Fruit fly (Drosophila melanogaster): ENCODE data around the gene CG3808.

The CG3808 gene

DNA sequence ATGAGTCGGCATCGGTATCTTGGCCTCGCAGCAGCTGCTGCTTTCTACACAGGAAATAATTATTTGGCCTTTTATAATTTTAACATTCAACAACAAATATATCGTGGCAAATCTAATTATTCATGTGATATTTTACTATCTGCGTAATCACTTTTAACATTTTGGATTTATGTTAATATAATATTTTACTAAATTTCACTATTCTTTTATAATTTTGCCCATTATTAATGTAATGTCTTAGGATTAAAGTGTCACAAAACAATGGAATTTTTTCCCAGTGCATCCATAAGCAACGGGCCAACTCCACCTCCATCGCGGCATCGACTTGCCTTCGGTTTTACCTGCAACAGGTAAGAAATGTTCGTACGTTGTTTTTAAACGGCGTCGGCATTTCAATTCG, 42.1 kb upstream of the CG3808 start (continued):
- TF ChIP-seq CG13123 (GFP tag; optimal IDR thresholded peaks at IDR 0.05) (peak; percentile 54), YL-1 (GFP tag; optimal IDR thresholded peaks at IDR 0.05) (peak; percentile 27), sqz (GFP tag; optimal IDR thresholded peaks at IDR 0.05) (peak; percentile 86), CG18764 (GFP tag; optimal IDR thresholded peaks at IDR 0.05) (peak; percentile 61), CG17912 (GFP tag; optimal IDR thresholded peaks at IDR 0.05) (no peak), CG15696 (tag; optimal IDR thresholded peaks at IDR 0.05) (peak; percentile 97), kah (GFP tag; optimal IDR thresholded peaks at IDR 0.05) (peak; percentile 58), oc (tag; optimal IDR thresholded peaks at IDR 0.05) (peak; percentile 73), usp (GFP tag; optimal IDR thresholded peaks at IDR 0.05) (no peak), CG12236 (GFP tag; optimal IDR thresholded peaks at IDR 0.05) (no peak), Side (GFP tag; optimal IDR thresholded peaks at IDR 0.05) (no peak), CG2889 (GFP tag; IDR thresholded peaks at IDR 0.05) (peak; percentile 50; the same call in 1 of the 3 replicates), Atf6 (GFP tag; IDR thresholded peaks at IDR 0.05) (no peak; the same call in 1 of the 2 replicates), CG6254 (GFP tag; optimal IDR thresholded peaks at IDR 0.05) (peak; percentile 85), schlank (tag; optimal IDR thresholded peaks at IDR 0.05) (no peak), sug (tag; optimal IDR thresholded peaks at IDR 0.05) (peak; percentile 35), CG15011 (GFP tag; optimal IDR thresholded peaks at IDR 0.05) (peak; percentile 55), CG14860 (GFP tag; IDR thresholded peaks at IDR 0.05; ENCODE audit: partially characterized antibody) (no peak), caup (GFP tag; optimal IDR thresholded peaks at IDR 0.05; ENCODE audit: severe bottlenecking) (peak; percentile 60), cwo (GFP tag; optimal IDR thresholded peaks at IDR 0.05) (peak; percentile 60), Hmx (GFP tag; optimal IDR thresholded peaks at IDR 0.05) (no peak), dysf (GFP tag; IDR thresholded peaks at IDR 0.05) (peak; percentile 79), ftz-f1 (GFP tag; optimal IDR thresholded peaks at IDR 0.05) (no peak), chinmo (GFP tag; IDR thresholded peaks at IDR 0.05; ENCODE audit: partially characterized antibody) (no peak), CG43689 (GFP tag; IDR thresholded peaks at IDR 0.05) (no peak), Camta (GFP tag; optimal IDR thresholded peaks at IDR 0.05) (peak; percentile 45), CG17359 (tag; optimal IDR thresholded peaks at IDR 0.05) (peak; percentile 91), Asciz (GFP tag; optimal IDR thresholded peaks at IDR 0.05) (peak; percentile 83), Vsx1 (GFP tag; optimal IDR thresholded peaks at IDR 0.05) (peak; percentile 61), Trl (optimal IDR thresholded peaks at IDR 0.05) (no peak), Trl (GFP tag; optimal IDR thresholded peaks at IDR 0.05) (peak; percentile 9), CG10274 (GFP tag; optimal IDR thresholded peaks at IDR 0.05) (peak; percentile 36), CG11696 (GFP tag; IDR thresholded peaks at IDR 0.05) (no peak), pros (GFP tag; optimal IDR thresholded peaks at IDR 0.05) (peak; percentile 4), prd (optimal IDR thresholded peaks at IDR 0.05) (no peak), prd (GFP tag; IDR thresholded peaks at IDR 0.05) (peak; percentile 91), danr (GFP tag; IDR thresholded peaks at IDR 0.05) (peak; percentile 40; the same call in 1 of the 2 replicates), D (optimal IDR thresholded peaks at IDR 0.05) (no peak), D (GFP tag; optimal IDR thresholded peaks at IDR 0.05) (peak; percentile 91), CG16863 (GFP tag; optimal IDR thresholded peaks at IDR 0.05) (no peak), CG6791 (GFP tag; IDR thresholded peaks at IDR 0.05; ENCODE audit: partially characterized antibody) (no peak), CG12744 (GFP tag; optimal IDR thresholded peaks at IDR 0.05) (no peak), Hr3 (GFP tag; optimal IDR thresholded peaks at IDR 0.05) (peak; percentile 81), CG16779 (GFP tag; IDR thresholded peaks at IDR 0.05) (no peak), Fer3 (tag; optimal IDR thresholded peaks at IDR 0.05) (peak; percentile 70), CG8478 (optimal IDR thresholded peaks at IDR 0.05) (no peak), CG12071 (GFP tag; optimal IDR thresholded peaks at IDR 0.05) (no peak), slbo (GFP tag; IDR thresholded peaks at IDR 0.05) (peak; percentile 21; the same call in 1 of the 2 replicates), Hr78 (GFP tag; optimal IDR thresholded peaks at IDR 0.05) (peak in 1 of 2 experiments; percentile 79), nerfin-2 (GFP tag; IDR thresholded peaks at IDR 0.05; ENCODE audit: partially characterized antibody) (no peak), fu2 (GFP tag; optimal IDR thresholded peaks at IDR 0.05) (no peak)
